Worm (Caenorhabditis elegans): ENCODE results near the gene Y49F6B.9.
"Not testable (repeated sequence)": the region's sequence is repeated elsewhere in the genome, so short reads cannot be mapped to it uniquely, and the experiment has no call there.

The Y49F6B.9 gene

DNA sequence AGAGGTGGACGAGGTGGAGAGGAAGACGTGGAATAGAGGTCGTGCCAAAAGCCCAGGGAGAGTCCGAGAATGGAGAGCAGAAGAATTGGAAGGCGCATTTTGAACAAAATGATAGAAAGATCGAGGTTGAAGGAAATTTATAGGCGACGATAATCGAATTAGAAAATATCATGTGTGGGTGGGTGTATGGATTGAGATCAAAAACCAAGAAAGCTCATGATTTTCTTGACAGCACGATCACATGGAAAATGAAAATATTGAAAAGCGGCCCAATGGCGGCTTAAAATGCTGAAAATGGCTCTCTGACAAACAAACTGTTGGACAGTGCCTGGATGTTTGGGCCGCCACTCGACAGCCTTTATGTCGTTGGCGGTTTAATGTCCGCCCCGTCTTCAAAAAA lies 36.1 kb downstream of the Y49F6B.9 start, which contains the start of gene C16C8.9:
Gene C16C8.9 (minus strand): TSS at position 101 of the 400 bp plus-strand sequence.
- no peak for TF ChIP-seq klf-2 (GFP tag; conservative IDR thresholded peaks at IDR 0.05)
- TF ChIP-seq cog-1 (tag; optimal IDR thresholded peaks at IDR 0.05) = no peak
- no peak for TF ChIP-seq med-1 (GFP tag; optimal IDR thresholded peaks at IDR 0.05; ENCODE audit: insufficient read depth)

DNA sequence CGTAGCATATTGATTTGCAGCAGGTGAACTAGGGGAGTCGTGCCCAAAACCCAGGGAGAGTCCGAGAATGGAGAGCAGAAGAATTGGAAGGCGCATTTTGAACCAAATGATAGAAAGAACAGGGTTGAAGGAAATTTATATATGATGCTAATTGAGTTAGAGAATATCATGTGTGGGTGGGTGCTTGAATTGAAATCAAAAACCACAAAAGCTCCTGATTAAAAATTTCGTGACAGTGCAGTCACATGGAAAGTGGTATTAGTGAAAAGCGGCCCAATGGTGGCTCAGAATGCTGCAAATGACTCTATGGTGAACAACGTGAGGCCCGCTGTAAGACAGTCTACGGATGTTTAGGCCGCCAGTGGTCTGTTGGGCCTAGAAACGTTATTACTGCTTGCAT lies 37.6 kb downstream of the Y49F6B.9 start, which contains the start of gene C16C8.8:
Gene C16C8.8 (minus strand): TSS at position 101 of the 400 bp plus-strand sequence.
- no peak for TF ChIP-seq tab-1 (GFP tag; IDR thresholded peaks at IDR 0.05)

DNA sequence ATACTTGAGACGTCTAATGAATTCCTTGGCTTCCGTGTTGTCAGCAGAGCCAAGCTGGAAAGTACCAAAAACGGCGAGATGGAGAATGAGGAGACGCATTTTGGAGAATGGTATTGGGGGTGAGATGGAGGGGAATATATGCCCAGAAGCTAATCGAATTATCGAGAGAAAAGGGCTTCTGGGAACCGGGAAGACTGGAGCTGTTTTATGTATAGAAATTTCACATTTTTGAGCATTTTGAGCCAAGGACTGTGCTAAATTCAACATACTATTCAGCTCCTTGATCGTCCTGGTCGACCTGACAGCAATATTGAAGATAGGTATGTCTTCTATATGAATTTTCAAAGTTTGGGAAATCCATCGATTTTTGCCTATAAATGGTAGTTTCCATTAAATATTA lies 39.1 kb downstream of the Y49F6B.9 start, which contains the start of gene C16C8.7:
Gene C16C8.7 (minus strand): TSS at position 101 of the 400 bp plus-strand sequence.
- TF ChIP-seq tab-1 (GFP tag; IDR thresholded peaks at IDR 0.05) (no peak), med-1 (GFP tag; optimal IDR thresholded peaks at IDR 0.05; ENCODE audit: insufficient read depth) (no peak), ztf-23 (GFP tag; IDR thresholded peaks at IDR 0.05) (no peak), klf-2 (GFP tag; conservative IDR thresholded peaks at IDR 0.05) (no peak), flt-1 (GFP tag; IDR thresholded peaks at IDR 0.05) (no peak), ztf-29 (GFP tag; IDR thresholded peaks at IDR 0.05) (no peak), T22C8.4 (GFP tag; IDR thresholded peaks at IDR 0.05) (no peak), cog-1 (tag; optimal IDR thresholded peaks at IDR 0.05) (no peak), ref-1 (GFP tag; conservative IDR thresholded peaks at IDR 0.05) (no peak)

DNA sequence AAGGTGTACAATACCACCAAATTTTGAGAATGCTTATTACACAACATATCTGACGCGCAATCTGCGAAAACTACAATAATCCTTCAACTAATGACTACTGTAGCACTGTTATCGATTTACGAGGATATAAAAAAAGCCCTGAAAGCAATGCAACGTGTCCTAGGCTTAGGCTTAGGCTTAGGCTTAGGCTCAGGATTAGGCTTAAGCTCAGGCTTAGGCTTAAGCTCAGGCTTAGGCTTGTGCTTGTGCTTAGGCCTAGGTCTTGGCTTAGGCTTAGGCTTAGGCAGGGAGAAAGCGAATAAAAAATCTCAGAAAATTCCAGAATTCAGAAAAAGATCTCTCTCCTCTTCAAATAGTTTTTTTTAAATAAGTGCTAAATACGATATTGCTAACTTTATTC lies 40.0 kb downstream of the Y49F6B.9 start:
- TF ChIP-seq ztf-29 (GFP tag; IDR thresholded peaks at IDR 0.05) (no peak), tab-1 (GFP tag; IDR thresholded peaks at IDR 0.05) (no peak), ref-1 (GFP tag; conservative IDR thresholded peaks at IDR 0.05) (no peak), ztf-23 (GFP tag; IDR thresholded peaks at IDR 0.05) (no peak), cog-1 (tag; optimal IDR thresholded peaks at IDR 0.05) (no peak), T22C8.4 (GFP tag; IDR thresholded peaks at IDR 0.05) (no peak), klf-2 (GFP tag; conservative IDR thresholded peaks at IDR 0.05) (no peak), flt-1 (GFP tag; IDR thresholded peaks at IDR 0.05) (no peak), med-1 (GFP tag; optimal IDR thresholded peaks at IDR 0.05; ENCODE audit: insufficient read depth) (no peak)

DNA sequence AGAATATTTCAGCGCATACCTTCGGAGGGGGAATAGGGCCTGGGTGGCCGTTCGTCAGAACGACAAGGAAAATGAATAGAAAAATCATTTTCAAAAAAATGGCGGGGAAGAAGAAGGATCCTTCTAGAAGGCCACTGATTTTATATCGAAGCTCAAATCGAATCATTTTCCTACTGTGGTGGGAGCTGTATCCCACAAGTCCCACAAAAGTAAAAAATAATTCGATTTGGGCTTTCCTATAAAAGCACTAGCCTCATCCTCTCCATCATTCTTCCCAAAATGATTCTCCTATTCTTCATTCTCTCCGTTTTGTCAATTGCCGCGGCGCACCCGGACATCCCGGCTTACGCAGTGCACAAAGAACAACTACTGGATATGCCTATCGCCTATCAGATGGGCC lies 41.0 kb downstream of the Y49F6B.9 start, which contains the start of the genes C16C8.26 and C16C8.19:
Gene C16C8.26 (minus strand): TSS at position 101 of the 400 bp plus-strand sequence.
Gene C16C8.19 (plus strand): TSS at position 279 of the 400 bp plus-strand sequence.
- TF ChIP-seq klf-2 (GFP tag; conservative IDR thresholded peaks at IDR 0.05) = no peak

DNA sequence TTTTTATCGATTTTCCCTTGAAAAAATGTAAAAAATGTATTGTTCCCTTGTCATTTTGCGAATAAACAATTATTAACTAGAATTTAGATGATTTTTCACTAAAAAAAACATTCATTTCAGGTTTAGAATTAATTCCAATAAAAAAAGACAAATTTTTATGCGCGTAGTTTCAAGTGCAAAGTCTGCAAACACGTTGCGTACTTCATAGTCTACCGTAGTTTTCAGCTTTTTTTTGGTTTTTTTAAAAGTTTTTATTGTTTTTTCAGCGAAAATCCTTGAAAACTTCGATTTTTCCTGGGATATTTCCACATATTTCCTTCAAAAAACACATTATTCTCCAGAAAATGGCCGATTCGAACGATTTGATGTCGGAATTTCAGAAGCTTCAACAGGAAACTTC lies 45.7 kb downstream of the Y49F6B.9 start, which contains the start of gene C16C8.11:
Gene C16C8.11 (plus strand): TSS at position 188 of the 400 bp plus-strand sequence.
- TF ChIP-seq cog-1 (tag; optimal IDR thresholded peaks at IDR 0.05) (no peak), T22C8.4 (GFP tag; IDR thresholded peaks at IDR 0.05) (no peak), ztf-23 (GFP tag; IDR thresholded peaks at IDR 0.05) (no peak), tab-1 (GFP tag; IDR thresholded peaks at IDR 0.05) (no peak), flt-1 (GFP tag; IDR thresholded peaks at IDR 0.05) (no peak), klf-2 (GFP tag; conservative IDR thresholded peaks at IDR 0.05) (no peak), ref-1 (GFP tag; conservative IDR thresholded peaks at IDR 0.05) (no peak), med-1 (GFP tag; optimal IDR thresholded peaks at IDR 0.05; ENCODE audit: insufficient read depth) (no peak)

DNA sequence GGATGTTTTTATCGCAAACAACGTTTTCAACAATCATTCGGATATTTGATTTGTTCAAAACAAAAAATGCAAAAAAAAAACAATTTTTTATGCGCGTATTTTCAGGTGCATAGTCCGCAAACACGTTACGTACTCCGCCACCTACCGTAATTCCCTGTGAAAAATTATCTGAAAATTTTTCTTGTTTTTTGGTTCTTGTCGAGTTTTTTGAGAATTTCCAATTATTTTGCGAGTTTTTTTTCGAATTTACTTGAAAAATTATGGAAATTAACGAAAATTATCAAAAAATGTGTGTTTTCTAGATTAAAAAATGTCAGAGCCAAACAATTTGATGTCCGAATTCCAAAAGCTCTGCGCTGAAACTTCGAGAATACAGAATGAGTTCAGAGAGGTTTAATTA lies 46.8 kb downstream of the Y49F6B.9 start, which contains the start of gene C16C8.12:
Gene C16C8.12 (plus strand): TSS at position 301 of the 400 bp plus-strand sequence.
- no peak for TF ChIP-seq ztf-23 (GFP tag; IDR thresholded peaks at IDR 0.05)
- TF ChIP-seq med-1 (GFP tag; optimal IDR thresholded peaks at IDR 0.05; ENCODE audit: insufficient read depth) = no peak
- no peak for TF ChIP-seq T22C8.4 (GFP tag; IDR thresholded peaks at IDR 0.05)

DNA sequence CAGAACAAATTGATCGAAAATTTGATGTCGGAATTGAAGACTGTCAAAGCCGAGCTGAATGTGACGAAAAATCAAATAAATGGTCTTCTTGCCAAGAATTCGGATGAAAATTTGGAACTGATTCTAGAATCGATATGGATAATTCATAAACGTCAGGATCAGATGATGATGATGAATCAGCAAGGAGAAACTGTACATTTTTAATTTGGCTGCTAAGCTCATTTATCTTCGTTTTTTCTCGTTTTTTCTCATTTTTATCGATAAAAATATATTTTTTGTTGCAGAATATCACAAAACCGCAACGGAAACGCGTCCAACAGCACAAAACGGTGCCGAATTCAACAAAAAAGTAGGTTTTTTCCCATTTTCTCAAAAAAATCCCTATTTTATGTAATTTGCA lies 49.7 kb downstream of the Y49F6B.9 start, which contains the start of gene C16C8.14:
Gene C16C8.14 (plus strand): TSS at position 301 of the 400 bp plus-strand sequence.
- TF ChIP-seq tab-1 (GFP tag; IDR thresholded peaks at IDR 0.05); klf-2 (GFP tag; conservative IDR thresholded peaks at IDR 0.05); med-1 (GFP tag; optimal IDR thresholded peaks at IDR 0.05; ENCODE audit: insufficient read depth): not testable (repeated sequence)

DNA sequence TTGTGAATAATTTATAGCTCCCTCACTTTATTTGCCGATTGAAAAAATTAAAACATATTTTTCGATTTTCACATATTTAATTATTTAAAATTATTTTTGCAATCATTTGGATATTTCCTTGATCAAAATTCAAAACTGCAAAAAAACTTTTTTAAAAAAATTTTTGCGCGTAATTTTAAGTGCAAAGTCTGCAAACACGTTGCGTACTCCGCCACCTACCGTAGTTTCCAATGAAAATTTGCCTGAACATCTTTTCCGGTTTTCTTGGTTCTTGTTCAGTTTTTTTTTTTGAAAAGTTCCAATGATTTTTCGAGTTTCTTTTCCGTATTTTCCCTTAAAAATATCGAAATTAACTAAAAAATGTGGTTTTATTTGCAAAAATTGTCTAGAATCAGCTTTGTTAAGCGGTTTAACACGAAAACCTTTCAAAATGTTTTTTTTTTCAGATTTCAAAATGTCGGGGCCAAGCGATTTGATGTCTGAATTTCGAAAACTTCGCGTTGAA lies 50.4 kb downstream of the Y49F6B.9 start, which contains the start of gene C16C8.25:
Gene C16C8.25 (plus strand): TSS at position 455 of the 505 bp plus-strand sequence.
- no peak for TF ChIP-seq ztf-23 (GFP tag; IDR thresholded peaks at IDR 0.05)
- TF ChIP-seq med-1 (GFP tag; optimal IDR thresholded peaks at IDR 0.05; ENCODE audit: insufficient read depth) = no peak
- no peak for TF ChIP-seq cog-1 (tag; optimal IDR thresholded peaks at IDR 0.05)
- TF ChIP-seq ref-1 (GFP tag; conservative IDR thresholded peaks at IDR 0.05) = no peak
- no peak for TF ChIP-seq ztf-29 (GFP tag; IDR thresholded peaks at IDR 0.05)
- TF ChIP-seq flt-1 (GFP tag; IDR thresholded peaks at IDR 0.05) = no peak
- TF ChIP-seq T22C8.4 (GFP tag; IDR thresholded peaks at IDR 0.05) = no peak
- no peak for TF ChIP-seq klf-2 (GFP tag; conservative IDR thresholded peaks at IDR 0.05)
- no peak for TF ChIP-seq tab-1 (GFP tag; IDR thresholded peaks at IDR 0.05)

DNA sequence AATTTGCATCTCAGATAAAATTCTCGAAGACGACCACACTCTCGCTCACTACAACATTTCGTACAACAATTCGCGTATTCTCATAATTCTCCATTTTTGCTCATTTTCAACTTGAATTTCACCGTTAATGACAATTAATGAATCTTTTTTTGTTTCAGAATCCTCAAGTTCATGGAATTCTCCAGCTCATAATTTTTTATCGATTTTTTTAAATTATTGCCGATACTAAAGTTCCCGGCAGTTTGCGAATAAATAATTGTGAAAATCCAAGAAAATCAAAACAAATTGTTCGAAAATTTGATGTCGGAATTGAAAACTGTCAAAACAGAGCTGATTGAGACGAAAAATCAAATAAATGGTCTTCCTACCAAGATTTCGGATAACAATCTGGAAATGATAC lies 51.3 kb downstream of the Y49F6B.9 start, which contains the start of gene C16C8.21:
Gene C16C8.21 (plus strand): TSS at position 301 of the 400 bp plus-strand sequence.
- TF ChIP-seq ztf-29 (GFP tag; IDR thresholded peaks at IDR 0.05) (no peak), flt-1 (GFP tag; IDR thresholded peaks at IDR 0.05) (no peak), tab-1 (GFP tag; IDR thresholded peaks at IDR 0.05) (no peak)

DNA sequence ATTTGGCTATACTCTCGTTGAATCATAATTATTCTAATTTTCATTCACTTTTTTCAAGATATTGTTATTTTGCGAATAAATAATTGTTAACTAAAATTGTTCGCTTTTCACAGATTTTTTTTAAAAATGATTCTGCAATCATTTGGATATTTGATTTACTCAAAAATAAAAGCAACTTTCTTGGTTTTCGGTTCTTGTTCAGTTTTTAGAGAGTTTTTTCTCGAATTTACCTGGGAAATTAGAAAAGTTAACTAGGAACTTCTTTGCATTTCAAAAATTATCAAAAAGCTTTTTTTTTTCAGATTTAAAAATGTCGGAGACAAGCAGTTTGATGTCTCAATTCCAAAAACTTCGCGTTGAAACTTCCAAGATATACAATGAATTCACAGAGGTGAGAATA lies 52.5 kb downstream of the Y49F6B.9 start, which contains the start of the genes C16C8.20 and gldi-6:
Gene C16C8.20 (plus strand): TSS at position 301 of the 400 bp plus-strand sequence.
Gene gldi-6 (plus strand): TSS at position 301 of the 400 bp plus-strand sequence.
- TF ChIP-seq flt-1 (GFP tag; IDR thresholded peaks at IDR 0.05) (no peak), ztf-23 (GFP tag; IDR thresholded peaks at IDR 0.05) (no peak), cog-1 (tag; optimal IDR thresholded peaks at IDR 0.05) (no peak), klf-2 (GFP tag; conservative IDR thresholded peaks at IDR 0.05) (no peak), T22C8.4 (GFP tag; IDR thresholded peaks at IDR 0.05) (no peak), ref-1 (GFP tag; conservative IDR thresholded peaks at IDR 0.05) (no peak), tab-1 (GFP tag; IDR thresholded peaks at IDR 0.05) (no peak), ztf-29 (GFP tag; IDR thresholded peaks at IDR 0.05) (no peak), med-1 (GFP tag; optimal IDR thresholded peaks at IDR 0.05; ENCODE audit: insufficient read depth) (no peak)

Data from whole organism, midembryonic.